Fruit fly (Drosophila melanogaster) whole organism, pupa: ENCODE results near the gene CG7402.

ENCODE experiments used
- Ets98B ChIP-seq: fragments of 200-800 bp; sonication (Bioruptor generic); IDR thresholded peaks from 2 replicates; pipeline ENCODE4 v1.3.6; 2022; ENCODE audit warnings: missing biosample characterization, missing genetic modification characterization
- Snoo ChIP-seq: fragments of 200-800 bp; sonication (Bioruptor generic); optimal IDR thresholded peaks from 3 replicates; lab custom pipeline; 2017; ENCODE audit warnings: missing biosample characterization, mild to moderate bottlenecking, missing genetic modification characterization, inconsistent platforms

- TF ChIP-seq Snoo (no peak), Ets98B (GFP tag; lab: Robert Waterston, UW) (no peak; the same call in 1 of the 2 replicates)
Observed at dm6 chr3L:17913966-17914540, 26.5 kb downstream of the CG7402 start.
